Worm (Caenorhabditis elegans) whole organism, young adult: ENCODE measurements around the gene ech-2.

Experiments used
- B0336.3 ChIP-seq: fragments of 200-800 bp; sonication (Bioruptor generic); IDR thresholded peaks from 2 replicates; pipeline ENCODE4 v1.3.6; 2022; ENCODE audit warnings: missing genetic modification characterization, missing compliant biosample characterization
- C17E4.6 ChIP-seq: fragments of 200-800 bp; sonication (Bioruptor generic); IDR thresholded peaks from 2 replicates; pipeline ENCODE4 v1.3.6; 2022; ENCODE audit warnings: missing genetic modification reagents, missing genetic modification characterization, missing compliant biosample characterization
- F23B12.7 ChIP-seq: sonication (generic microtip); optimal IDR thresholded peaks from 2 replicates; lab custom pipeline; 2017; ENCODE audit warnings: missing genetic modification characterization, mild to moderate bottlenecking, missing compliant biosample characterization, antibody characterized with exemption, moderate library complexity; ENCODE audit not compliant: insufficient read depth
- F37B4.10 ChIP-seq: fragments of 200-800 bp; sonication (Bioruptor generic); IDR thresholded peaks from 2 replicates; pipeline ENCODE4 v1.3.6; 2022; ENCODE audit warnings: missing genetic modification characterization, missing compliant biosample characterization
- T07F8.4 ChIP-seq: sonication (generic microtip); optimal IDR thresholded peaks from 2 replicates; lab custom pipeline; 2016; ENCODE audit warnings: mild to moderate bottlenecking, missing genetic modification characterization, moderate library complexity, missing compliant biosample characterization
- Y53G8AR.9 ChIP-seq: fragments of 200-800 bp; sonication (Bioruptor generic); conservative IDR thresholded peaks from 2 replicates; pipeline ENCODE4 v1.3.6; 2022; ENCODE audit warnings: missing genetic modification reagents, missing genetic modification characterization, missing compliant biosample characterization
- Y95B8A.8 ChIP-seq: fragments of 200-800 bp; sonication (Bioruptor generic); IDR thresholded peaks from 2 replicates; pipeline ENCODE4 v1.3.6; 2022; ENCODE audit warnings: missing genetic modification reagents, missing genetic modification characterization, missing compliant biosample characterization
- ZK185.1 ChIP-seq: sonication (generic microtip); optimal IDR thresholded peaks from 2 replicates; lab custom pipeline; 2016; ENCODE audit warnings: mild to moderate bottlenecking, missing genetic modification characterization, missing compliant biosample characterization; ENCODE audit not compliant: poor library complexity, severe bottlenecking
- ama-1 ChIP-seq, 3 experiments: fragments of 150-350 bp in 1 of 3; sonication (generic microtip) in 2 of 3; optimal IDR thresholded peaks; 2 replicates each; lab custom pipeline; 2014 to 2018; ENCODE audit warnings: missing biosample characterization in 2 of 3, missing genetic modification characterization in 2 of 3, missing genetic modification reagents in 2 of 3
- atf-7 ChIP-seq: sonication (generic microtip); optimal IDR thresholded peaks from 2 replicates; lab custom pipeline; 2017; ENCODE audit warnings: mild to moderate bottlenecking, missing genetic modification characterization, missing compliant biosample characterization
- athp-1 ChIP-seq: sonication (generic microtip); optimal IDR thresholded peaks from 2 replicates; lab custom pipeline; 2017; ENCODE audit warnings: mild to moderate bottlenecking, missing genetic modification characterization, missing compliant biosample characterization
- attf-3 ChIP-seq: fragments of 200-800 bp; sonication (Bioruptor generic); conservative IDR thresholded peaks from 2 replicates; pipeline ENCODE4 v1.3.6; 2022; ENCODE audit warnings: missing genetic modification reagents, missing genetic modification characterization, missing compliant biosample characterization
- ccch-3 ChIP-seq: fragments of 200-800 bp; sonication (Bioruptor generic); optimal IDR thresholded peaks from 2 replicates; lab custom pipeline; 2018; ENCODE audit warnings: mild to moderate bottlenecking, missing genetic modification characterization, missing compliant biosample characterization
- cebp-2 ChIP-seq: fragments of 200-800 bp; sonication (Bioruptor generic); IDR thresholded peaks from 2 replicates; pipeline ENCODE4 v1.3.6; 2022; ENCODE audit warnings: missing genetic modification characterization, missing compliant biosample characterization
- ceh-100 ChIP-seq: fragments of 200-800 bp; sonication (Bioruptor generic); IDR thresholded peaks from 2 replicates; pipeline ENCODE4 v1.3.6; 2022; ENCODE audit warnings: missing genetic modification reagents, missing genetic modification characterization, missing compliant biosample characterization
- ceh-79 ChIP-seq: sonication (generic microtip); optimal IDR thresholded peaks from 2 replicates; lab custom pipeline; 2017; ENCODE audit warnings: mild to moderate bottlenecking, missing genetic modification characterization, missing compliant biosample characterization
- die-1 ChIP-seq: sonication (generic microtip); optimal IDR thresholded peaks from 2 replicates; lab custom pipeline; 2016; ENCODE audit warnings: missing genotype, mild to moderate bottlenecking, missing genetic modification characterization, missing compliant biosample characterization
- dox-1 ChIP-seq: fragments of 200-800 bp; sonication (Bioruptor generic); IDR thresholded peaks from 2 replicates; pipeline ENCODE4 v1.3.6; 2022; ENCODE audit warnings: missing genetic modification reagents, missing genetic modification characterization, missing compliant biosample characterization
- egl-44 ChIP-seq: fragments of 200-800 bp; sonication (Bioruptor generic); IDR thresholded peaks from 2 replicates; pipeline ENCODE4 v1.3.6; 2022; ENCODE audit warnings: missing genetic modification reagents, missing genetic modification characterization, missing compliant biosample characterization
- hmg-1.2 ChIP-seq: fragments of 200-800 bp; sonication (Bioruptor generic); IDR thresholded peaks from 2 replicates; pipeline ENCODE4 v1.3.6; 2022; ENCODE audit warnings: missing genetic modification reagents, missing genetic modification characterization, missing compliant biosample characterization
- hmg-20 ChIP-seq: fragments of 200-800 bp; sonication (Bioruptor generic); IDR thresholded peaks from 2 replicates; pipeline ENCODE4 v1.3.6; 2022; ENCODE audit warnings: missing genetic modification reagents, missing genetic modification characterization, missing compliant biosample characterization
- lag-1 ChIP-seq: fragments of 200-800 bp; sonication (Bioruptor generic); IDR thresholded peaks from 2 replicates; pipeline ENCODE4 v1.3.6; 2022; ENCODE audit warnings: missing genetic modification reagents, missing genetic modification characterization, missing compliant biosample characterization
- let-526 ChIP-seq: fragments of 200-800 bp; sonication (Bioruptor generic); IDR thresholded peaks from 2 replicates; pipeline ENCODE4 v1.3.6; 2022; ENCODE audit warnings: missing genetic modification reagents, missing genetic modification characterization, missing compliant biosample characterization
- let-607 ChIP-seq, 2 experiments: fragments of 200-800 bp in 1 of 2; sonication (Bioruptor generic) in 1 of 2; sonication (generic microtip) in 1 of 2; optimal IDR thresholded peaks; 2 replicates each; lab custom pipeline; 2016 to 2018; ENCODE audit warnings: mild to moderate bottlenecking in 2 of 2, missing compliant biosample characterization in 2 of 2, missing genetic modification characterization in 2 of 2, moderate library complexity in 2 of 2, missing genotype in 1 of 2
- lin-54 ChIP-seq: fragments of 200-800 bp; sonication (Bioruptor generic); optimal IDR thresholded peaks from 2 replicates; lab custom pipeline; 2018; ENCODE audit warnings: mild to moderate bottlenecking, missing genetic modification characterization, missing compliant biosample characterization
- madf-6 ChIP-seq: fragments of 200-800 bp; sonication (Bioruptor generic); IDR thresholded peaks from 2 replicates; pipeline ENCODE4 v1.3.6; 2022; ENCODE audit warnings: missing genetic modification reagents, missing genetic modification characterization, missing compliant biosample characterization
- mcd-1 ChIP-seq: fragments of 200-800 bp; sonication (Bioruptor generic); IDR thresholded peaks from 2 replicates; pipeline ENCODE4 v1.3.6; 2022; ENCODE audit warnings: missing genetic modification reagents, missing genetic modification characterization, missing compliant biosample characterization
- mes-4 ChIP-seq: sonication (generic microtip); optimal IDR thresholded peaks from 2 replicates; lab custom pipeline; 2016; ENCODE audit warnings: missing genotype, missing genetic modification characterization, missing compliant biosample characterization
- nhr-80 ChIP-seq: sonication (generic microtip); optimal IDR thresholded peaks from 2 replicates; lab custom pipeline; 2016; ENCODE audit warnings: missing genetic modification characterization, missing compliant biosample characterization
- nhr-90 ChIP-seq: sonication (generic microtip); optimal IDR thresholded peaks from 2 replicates; lab custom pipeline; 2016; ENCODE audit warnings: missing genotype, mild to moderate bottlenecking, missing genetic modification characterization, missing compliant biosample characterization
- rcor-1 ChIP-seq: fragments of 200-800 bp; sonication (Bioruptor generic); IDR thresholded peaks from 2 replicates; pipeline ENCODE4 v1.3.6; 2022; ENCODE audit warnings: missing genetic modification reagents, missing genetic modification characterization, missing compliant biosample characterization
- rec-8 ChIP-seq, 2 experiments: sonication (generic microtip); optimal IDR thresholded peaks; 2 replicates each; lab custom pipeline; 2016; ENCODE audit warnings: mild to moderate bottlenecking in 2 of 2, missing genetic modification characterization in 2 of 2, missing genetic modification reagents in 2 of 2, missing genotype in 2 of 2, missing biosample characterization in 1 of 2, missing compliant biosample characterization in 1 of 2, moderate library complexity in 1 of 2
- rpc-1 ChIP-seq, 2 experiments: fragments of 150-350 bp in 1 of 2; sonication (generic microtip) in 1 of 2; optimal IDR thresholded peaks; 2 replicates each; lab custom pipeline; 2014 to 2018; ENCODE audit warnings: missing biosample characterization in 1 of 2, missing genetic modification characterization in 1 of 2, missing genetic modification reagents in 1 of 2, missing genotype in 1 of 2
- sdz-38 ChIP-seq: sonication (generic microtip); optimal IDR thresholded peaks from 2 replicates; lab custom pipeline; 2016; ENCODE audit warnings: missing genotype, missing genetic modification characterization, missing compliant biosample characterization
- snpc-1.1 ChIP-seq: sonication (generic microtip); optimal IDR thresholded peaks from 2 replicates; lab custom pipeline; 2017; ENCODE audit warnings: missing genetic modification characterization, mild to moderate bottlenecking, missing compliant biosample characterization, antibody characterized with exemption, moderate library complexity, missing genotype, missing genetic modification reagents; ENCODE audit not compliant: insufficient read depth
- snpc-1.3 ChIP-seq: sonication (generic microtip); optimal IDR thresholded peaks from 2 replicates; lab custom pipeline; 2017; ENCODE audit warnings: missing genetic modification characterization, mild to moderate bottlenecking, missing compliant biosample characterization, antibody characterized with exemption, moderate library complexity, missing genotype, missing genetic modification reagents; ENCODE audit not compliant: insufficient read depth
- somi-1 ChIP-seq: fragments of 200-800 bp; sonication (Bioruptor generic); optimal IDR thresholded peaks from 2 replicates; lab custom pipeline; 2018; ENCODE audit warnings: mild to moderate bottlenecking, missing genetic modification characterization, missing compliant biosample characterization
- tbp1 ChIP-seq: fragments of 200-800 bp; sonication (Bioruptor generic); optimal IDR thresholded peaks from 2 replicates; lab custom pipeline; 2018; ENCODE audit warnings: mild to moderate bottlenecking, missing genetic modification characterization, missing compliant biosample characterization
- tbx-9 ChIP-seq: sonication (generic microtip); optimal IDR thresholded peaks from 2 replicates; lab custom pipeline; 2016; ENCODE audit warnings: borderline replicate concordance, missing genetic modification characterization, inconsistent platforms, missing compliant biosample characterization
- zfh-2 ChIP-seq: fragments of 200-800 bp; sonication (Bioruptor generic); conservative IDR thresholded peaks from 2 replicates; pipeline ENCODE4 v1.3.6; 2022; ENCODE audit warnings: missing genetic modification reagents, missing genetic modification characterization, missing compliant biosample characterization
- zim-3 ChIP-seq: sonication (generic microtip); optimal IDR thresholded peaks from 2 replicates; lab custom pipeline; 2017; ENCODE audit warnings: mild to moderate bottlenecking, missing genetic modification characterization, moderate library complexity, missing compliant biosample characterization
- ztf-22 ChIP-seq: fragments of 200-800 bp; sonication (Bioruptor generic); optimal IDR thresholded peaks from 2 replicates; lab custom pipeline; 2018; ENCODE audit warnings: mild to moderate bottlenecking, missing genetic modification characterization, moderate library complexity, missing compliant biosample characterization
- ztf-26 ChIP-seq: sonication (generic microtip); optimal IDR thresholded peaks from 2 replicates; lab custom pipeline; 2017; ENCODE audit warnings: missing genetic modification characterization, missing compliant biosample characterization
- ztf-28 ChIP-seq: fragments of 200-800 bp; sonication (Bioruptor generic); IDR thresholded peaks from 2 replicates; pipeline ENCODE4 v1.3.6; 2022; ENCODE audit warnings: missing genetic modification reagents, missing genetic modification characterization, missing compliant biosample characterization
- ztf-3 ChIP-seq: fragments of 200-800 bp; sonication (Bioruptor generic); optimal IDR thresholded peaks from 2 replicates; lab custom pipeline; 2018; ENCODE audit warnings: mild to moderate bottlenecking, missing genetic modification characterization, missing compliant biosample characterization

The ech-2 gene

DNA sequence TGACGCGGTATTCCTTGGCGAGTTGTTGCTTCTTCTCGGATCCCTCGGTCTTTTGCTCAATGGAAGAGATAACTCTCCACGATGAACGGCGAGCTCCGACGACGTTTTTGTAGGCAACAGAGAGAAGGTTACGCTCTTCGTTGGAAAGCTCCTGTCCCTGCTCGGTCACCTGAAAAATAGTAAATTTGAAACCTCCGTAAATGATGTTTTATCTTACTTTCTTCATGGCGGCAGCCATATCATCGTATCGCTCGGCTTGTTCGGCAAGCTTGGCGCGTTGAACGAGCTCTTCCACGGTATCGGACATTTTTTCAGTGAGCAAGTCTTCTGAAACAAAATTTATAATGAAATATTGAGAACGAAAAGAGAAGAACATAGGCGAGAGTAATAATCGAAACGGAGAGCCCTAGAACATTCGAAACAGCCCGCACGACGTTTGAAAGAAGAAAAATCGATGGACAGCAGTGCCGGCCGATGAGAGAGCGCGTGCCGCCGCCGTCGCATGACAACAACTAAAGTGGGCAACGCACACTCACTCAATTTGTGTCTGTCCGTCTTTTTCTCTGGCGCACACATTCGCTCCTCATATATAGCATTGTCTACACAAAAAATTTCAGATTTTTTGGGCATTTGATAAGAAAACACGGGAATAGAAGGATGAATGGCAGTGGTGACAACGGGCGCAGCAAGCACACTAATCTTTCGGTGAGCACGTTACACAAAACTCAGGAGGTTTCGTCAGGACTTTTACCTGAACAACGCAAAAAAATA lies 34.4 kb downstream of the ech-2 start, which contains the start of the genes par-5 and M117.3 (continued):
- TF ChIP-seq ceh-79 (no peak), die-1 (tag; lab: Kevin White, UChicago) (peak; percentile 14), zfh-2 (peak; percentile 85), mes-4 (tag; lab: Kevin White, UChicago) (no peak), athp-1 (tag; lab: Kevin White, UChicago) (peak; percentile 70), tbp1 (GFP tag; lab: Kevin White, UChicago) (peak; percentile 65), atf-7 (peak; percentile 69), dox-1 (GFP tag; lab: Robert Waterston, UW) (peak; percentile 45; the same call in 1 of the 2 replicates), nhr-80 (tag; lab: Kevin White, UChicago) (peak; percentile 92), T07F8.4 (tag; lab: Kevin White, UChicago) (peak; percentile 73), snpc-1.1 (tag; lab: Kevin White, UChicago) (no peak), Y53G8AR.9 (GFP tag; lab: Robert Waterston, UW) (0 out of 2 replicates have a peak, but pooled peaks have one; percentile 63), Y95B8A.8 (peak; percentile 55; the same call in 1 of the 2 replicates), ccch-3 (no peak), F37B4.10 (no peak), ztf-26 (peak; percentile 21), sdz-38 (tag; lab: Kevin White, UChicago) (no peak), lin-54 (GFP tag; lab: Kevin White, UChicago) (peak; percentile 68), egl-44 (GFP tag; lab: Robert Waterston, UW) (peak; percentile 90), ztf-22 (GFP tag; lab: Kevin White, UChicago) (peak; percentile 16), rpc-1 (optimal IDR thresholded peaks at IDR 0.05; lab: Kevin White, UChicago) (no peak), rpc-1 (tag; optimal IDR thresholded peaks at IDR 0.05; lab: Kevin White, UChicago) (no peak), hmg-1.2 (GFP tag; lab: Robert Waterston, UW) (peak; percentile 62; the same call in 1 of the 2 replicates), somi-1 (GFP tag; lab: Kevin White, UChicago) (peak; percentile 52), hmg-20 (GFP tag; lab: Robert Waterston, UW) (no peak), C17E4.6 (GFP tag; lab: Robert Waterston, UW) (peak; percentile 45; the same call in 1 of the 2 replicates), ama-1 (optimal IDR thresholded peaks at IDR 0.05; lab: Kevin White, UChicago) (no peak), ama-1 (GFP tag; optimal IDR thresholded peaks at IDR 0.05; lab: Kevin White, UChicago) (no peak), snpc-1.3 (tag; lab: Kevin White, UChicago) (no peak), rcor-1 (GFP tag; lab: Robert Waterston, UW) (peak; percentile 57), cebp-2 (GFP tag; lab: Robert Waterston, UW) (no peak), let-607 (tag; optimal IDR thresholded peaks at IDR 0.05; lab: Kevin White, UChicago) (peak; percentile 36 to 39), tbx-9 (tag; lab: Kevin White, UChicago) (no peak), attf-3 (GFP tag; lab: Robert Waterston, UW) (0 out of 2 replicates have a peak, but pooled peaks have one; percentile 8), ztf-28 (GFP tag; lab: Robert Waterston, UW) (no peak), zim-3 (tag; lab: Kevin White, UChicago) (no peak), ztf-3 (GFP tag; lab: Kevin White, UChicago) (peak; percentile 35), lag-1 (GFP tag; lab: Robert Waterston, UW) (no peak), ceh-100 (GFP tag; lab: Robert Waterston, UW) (peak; percentile 35; the same call in 1 of the 2 replicates), B0336.3 (GFP tag; lab: Robert Waterston, UW) (peak; percentile 74; the same call in 1 of the 2 replicates), mcd-1 (GFP tag; lab: Robert Waterston, UW) (peak; percentile 58), madf-6 (GFP tag; lab: Robert Waterston, UW) (peak; percentile 29; the same call in 1 of the 2 replicates), let-526 (GFP tag; lab: Robert Waterston, UW) (no peak), nhr-90 (peak; percentile 27), ZK185.1 (tag; lab: Kevin White, UChicago) (peak; percentile 57), F23B12.7 (no peak), rec-8 (tag; optimal IDR thresholded peaks at IDR 0.05; lab: Kevin White, UChicago) (no peak)
